Fruit fly (Drosophila melanogaster) whole organism, embryonic: Measurements from ENCODE around the gene SecS.

Experiments
- C15 ChIP-seq: fragments of 200-800 bp; sonication (Bioruptor generic); IDR thresholded peaks from 3 replicates; pipeline ENCODE4 v1.3.6; 2022; ENCODE audit warnings: missing biosample characterization, missing genetic modification characterization
- CG10654 ChIP-seq: fragments of 200-800 bp; sonication (Bioruptor generic); optimal IDR thresholded peaks from 2 replicates; lab custom pipeline; 2016; ENCODE audit warnings: missing biosample characterization, missing genetic modification characterization
- CG11085 ChIP-seq: fragments of 200-800 bp; sonication (Bioruptor generic); IDR thresholded peaks from 2 replicates; pipeline ENCODE4 v1.3.6; 2022; ENCODE audit warnings: missing biosample characterization, missing genetic modification characterization
- CG11093 ChIP-seq: fragments of 200-800 bp; sonication (Bioruptor generic); IDR thresholded peaks from 3 replicates; pipeline ENCODE4 v1.3.6; 2022; ENCODE audit warnings: missing biosample characterization, missing genetic modification characterization
- CG11456 ChIP-seq: fragments of 200-800 bp; sonication (Bioruptor generic); IDR thresholded peaks from 3 replicates; pipeline ENCODE4 v1.3.6; 2022; ENCODE audit warnings: missing biosample characterization, missing genetic modification characterization
- CG12236 ChIP-seq: fragments of 200-800 bp; sonication (Bioruptor generic); optimal IDR thresholded peaks from 2 replicates; lab custom pipeline; 2016; ENCODE audit warnings: missing biosample characterization, missing genetic modification characterization
- CG12744 ChIP-seq: fragments of 200-800 bp; sonication (Bioruptor generic); optimal IDR thresholded peaks from 2 replicates; lab custom pipeline; 2016; ENCODE audit warnings: missing biosample characterization, missing genetic modification characterization
- CG13287 ChIP-seq: fragments of 200-800 bp; sonication (Bioruptor generic); IDR thresholded peaks from 2 replicates; pipeline ENCODE4 v1.3.6; 2022; ENCODE audit warnings: missing biosample characterization, missing genetic modification characterization; ENCODE audit not compliant: partially characterized antibody
- CG15601 ChIP-seq: fragments of 200-800 bp; sonication (Bioruptor generic); optimal IDR thresholded peaks from 3 replicates; lab custom pipeline; 2019; ENCODE audit warnings: missing biosample characterization, mild to moderate bottlenecking, missing genetic modification characterization, moderate library complexity
- CG1832 ChIP-seq: fragments of 200-800 bp; sonication (Bioruptor generic); optimal IDR thresholded peaks from 2 replicates; lab custom pipeline; 2017; ENCODE audit warnings: missing biosample characterization, mild to moderate bottlenecking, missing genetic modification characterization, inconsistent platforms
- CG18476 ChIP-seq: fragments of 200-800 bp; sonication (Bioruptor generic); optimal IDR thresholded peaks from 2 replicates; lab custom pipeline; 2016; ENCODE audit warnings: missing biosample characterization, mild to moderate bottlenecking, missing genetic modification characterization
- CG2116 ChIP-seq: fragments of 200-800 bp; sonication (Bioruptor generic); optimal IDR thresholded peaks from 3 replicates; lab custom pipeline; 2018; ENCODE audit warnings: missing biosample characterization, mild to moderate bottlenecking, missing genetic modification characterization
- CG32767 ChIP-seq: fragments of 200-800 bp; sonication (Bioruptor generic); IDR thresholded peaks from 2 replicates; pipeline ENCODE4 v1.3.6; 2022; ENCODE audit warnings: missing biosample characterization, missing genetic modification characterization
- CG3847 ChIP-seq: fragments of 200-800 bp; sonication (Bioruptor generic); IDR thresholded peaks from 2 replicates; pipeline ENCODE4 v1.3.6; 2022; ENCODE audit warnings: missing biosample characterization, missing genetic modification characterization
- CG3995 ChIP-seq: fragments of 200-800 bp; sonication (Bioruptor generic); optimal IDR thresholded peaks from 3 replicates; lab custom pipeline; 2016; ENCODE audit warnings: missing biosample characterization, missing genetic modification characterization
- CG4360 ChIP-seq: fragments of 200-800 bp; sonication (Bioruptor generic); IDR thresholded peaks from 2 replicates; pipeline ENCODE4 v1.3.6; 2022; ENCODE audit warnings: missing biosample characterization, missing genetic modification characterization
- CG4820 ChIP-seq: fragments of 200-800 bp; sonication (Bioruptor generic); optimal IDR thresholded peaks from 3 replicates; lab custom pipeline; 2016; ENCODE audit warnings: missing biosample characterization, missing genetic modification characterization
- CG5953 ChIP-seq: fragments of 200-800 bp; sonication (Bioruptor generic); IDR thresholded peaks from 2 replicates; pipeline ENCODE4 v1.3.6; 2022; ENCODE audit warnings: missing biosample characterization, missing genetic modification characterization
- CG6254 ChIP-seq: fragments of 200-800 bp; sonication (Bioruptor generic); optimal IDR thresholded peaks from 3 replicates; lab custom pipeline; 2017; ENCODE audit warnings: mild to moderate bottlenecking, missing biosample characterization, missing genetic modification reagents, missing genetic modification characterization
- CG6854 ChIP-seq: fragments of 200-800 bp; sonication (Bioruptor generic); optimal IDR thresholded peaks from 3 replicates; lab custom pipeline; 2017; ENCODE audit warnings: missing biosample characterization, mild to moderate bottlenecking, missing genetic modification characterization
- CG7987 ChIP-seq: fragments of 200-800 bp; sonication (Bioruptor generic); optimal IDR thresholded peaks from 2 replicates; lab custom pipeline; 2018; ENCODE audit warnings: missing biosample characterization, mild to moderate bottlenecking, missing genetic modification characterization, moderate library complexity
- CG8765 ChIP-seq: fragments of 200-800 bp; sonication (Bioruptor generic); IDR thresholded peaks from 2 replicates; pipeline ENCODE4 v1.3.6; 2022; ENCODE audit warnings: missing biosample characterization, missing genetic modification characterization
- Ets65A ChIP-seq: fragments of 200-800 bp; sonication (Bioruptor generic); peaks from one replicate; lab custom pipeline; 2016; ENCODE audit warnings: missing biosample characterization, missing genetic modification characterization
- MBD-R2 ChIP-seq: fragments of 200-800 bp; sonication (Bioruptor generic); IDR thresholded peaks from 2 replicates; pipeline ENCODE4 v1.3.6; 2022; ENCODE audit warnings: missing biosample characterization, missing genetic modification characterization
- Mrtf ChIP-seq: fragments of 200-800 bp; sonication (Bioruptor generic); IDR thresholded peaks from 3 replicates; pipeline ENCODE4 v1.3.6; 2022; ENCODE audit warnings: missing biosample characterization, missing genetic modification characterization
- NC2α ChIP-seq: fragments of 200-800 bp; sonication (Bioruptor generic); optimal IDR thresholded peaks from 2 replicates; lab custom pipeline; 2016; ENCODE audit warnings: missing biosample characterization, missing genetic modification characterization
- NK7.1 ChIP-seq: fragments of 200-800 bp; sonication (Bioruptor generic); optimal IDR thresholded peaks from 3 replicates; lab custom pipeline; 2016; ENCODE audit warnings: missing biosample characterization, missing genetic modification characterization
- Opbp ChIP-seq: fragments of 200-800 bp; sonication (Bioruptor generic); IDR thresholded peaks from 3 replicates; pipeline ENCODE4 v1.3.6; 2022; ENCODE audit warnings: missing biosample characterization, missing genetic modification characterization; ENCODE audit not compliant: partially characterized antibody
- PHDP ChIP-seq: fragments of 200-800 bp; sonication (Bioruptor generic); optimal IDR thresholded peaks from 3 replicates; lab custom pipeline; 2018; ENCODE audit warnings: missing biosample characterization, mild to moderate bottlenecking, missing genetic modification characterization, moderate library complexity
- Ptx1 ChIP-seq: fragments of 200-800 bp; sonication (Bioruptor generic); IDR thresholded peaks from 2 replicates; pipeline ENCODE4 v1.3.6; 2022; ENCODE audit warnings: missing biosample characterization, missing genetic modification characterization
- Sin3A ChIP-seq: fragments of >200 bp; optimal IDR thresholded peaks from 2 replicates; lab custom pipeline; 2018
- Taf1 ChIP-seq: fragments of 200-800 bp; sonication (Bioruptor generic); IDR thresholded peaks from 2 replicates; pipeline ENCODE4 v1.3.6; 2022; ENCODE audit warnings: missing biosample characterization, missing genetic modification characterization
- YL-1 ChIP-seq: fragments of 200-800 bp; sonication (Bioruptor generic); optimal IDR thresholded peaks from 3 replicates; lab custom pipeline; 2017; ENCODE audit warnings: missing biosample characterization, mild to moderate bottlenecking, missing genetic modification characterization
- bbx ChIP-seq: fragments of 200-800 bp; sonication (Bioruptor generic); IDR thresholded peaks from 2 replicates; pipeline ENCODE4 v1.3.6; 2022; ENCODE audit warnings: missing biosample characterization, missing genetic modification characterization; ENCODE audit not compliant: partially characterized antibody
- bcd ChIP-seq: fragments of 200-800 bp; sonication (Bioruptor generic); optimal IDR thresholded peaks from 2 replicates; lab custom pipeline; 2017; ENCODE audit warnings: missing biosample characterization, mild to moderate bottlenecking, missing genetic modification characterization
- bsh ChIP-seq, 2 experiments: fragments of 200-800 bp; sonication (Bioruptor generic); optimal IDR thresholded peaks; 2 replicates each; lab custom pipeline; 2017 to 2018; ENCODE audit warnings: mild to moderate bottlenecking in 2 of 2, missing biosample characterization in 2 of 2, missing genetic modification characterization in 2 of 2, moderate library complexity in 1 of 2
- cas ChIP-seq: fragments of 200-800 bp; sonication (Bioruptor generic); IDR thresholded peaks from 2 replicates; pipeline ENCODE4 v1.3.6; 2022; ENCODE audit warnings: missing biosample characterization, missing genetic modification characterization
- chif ChIP-seq, 2 experiments: fragments of 200-800 bp; sonication (Bioruptor generic); optimal IDR thresholded peaks; 3 replicates each; lab custom pipeline; 2016; ENCODE audit warnings: missing biosample characterization in 2 of 2, missing genetic modification characterization in 2 of 2
- dimm ChIP-seq: fragments of 200-800 bp; sonication (Bioruptor generic); IDR thresholded peaks from 2 replicates; pipeline ENCODE4 v1.3.6; 2022; ENCODE audit warnings: missing biosample characterization, missing genetic modification characterization
- disco-r ChIP-seq: fragments of 200-800 bp; sonication (Bioruptor generic); optimal IDR thresholded peaks from 2 replicates; lab custom pipeline; 2016; ENCODE audit warnings: missing biosample characterization, missing genetic modification characterization
- fd64A ChIP-seq: fragments of 200-800 bp; sonication (Bioruptor generic); optimal IDR thresholded peaks from 3 replicates; lab custom pipeline; 2018; ENCODE audit warnings: missing biosample characterization, mild to moderate bottlenecking, missing genetic modification characterization
- inv ChIP-seq: fragments of 200-800 bp; sonication (Bioruptor generic); IDR thresholded peaks from 2 replicates; pipeline ENCODE4 v1.3.6; 2022; ENCODE audit warnings: missing biosample characterization, missing genetic modification characterization; ENCODE audit not compliant: partially characterized antibody
- jigr1 ChIP-seq: fragments of 200-800 bp; sonication (Bioruptor generic); IDR thresholded peaks from 3 replicates; pipeline ENCODE4 v1.3.6; 2022; ENCODE audit warnings: missing biosample characterization, missing genetic modification characterization
- klu ChIP-seq: fragments of 200-800 bp; sonication (Bioruptor generic); IDR thresholded peaks from 2 replicates; pipeline ENCODE4 v1.3.6; 2022; ENCODE audit warnings: missing biosample characterization, missing genetic modification characterization
- lilli ChIP-seq: fragments of 200-800 bp; sonication (Bioruptor generic); optimal IDR thresholded peaks from 3 replicates; lab custom pipeline; 2016; ENCODE audit warnings: missing biosample characterization, missing genetic modification characterization
- nerfin-2 ChIP-seq: fragments of 200-800 bp; sonication (Bioruptor generic); IDR thresholded peaks from 2 replicates; pipeline ENCODE4 v1.3.6; 2022; ENCODE audit warnings: missing biosample characterization, missing genetic modification characterization; ENCODE audit not compliant: partially characterized antibody
- nmo ChIP-seq: fragments of 200-800 bp; sonication (Bioruptor generic); optimal IDR thresholded peaks from 2 replicates; lab custom pipeline; 2018; ENCODE audit warnings: missing biosample characterization, mild to moderate bottlenecking, missing genetic modification characterization, moderate library complexity
- pb ChIP-seq: fragments of 200-800 bp; sonication (Bioruptor generic); optimal IDR thresholded peaks from 3 replicates; lab custom pipeline; 2016; ENCODE audit warnings: missing biosample characterization, missing genetic modification characterization
- pzg ChIP-seq: fragments of 200-800 bp; sonication (Bioruptor generic); optimal IDR thresholded peaks from 3 replicates; lab custom pipeline; 2018; ENCODE audit warnings: missing biosample characterization, mild to moderate bottlenecking, missing genetic modification characterization, moderate library complexity
- scrt ChIP-seq: fragments of 200-800 bp; sonication (Bioruptor generic); optimal IDR thresholded peaks from 2 replicates; lab custom pipeline; 2018; ENCODE audit warnings: missing biosample characterization, mild to moderate bottlenecking, missing genetic modification characterization, moderate library complexity
- slp2 ChIP-seq: fragments of 200-800 bp; sonication (Bioruptor generic); optimal IDR thresholded peaks from 2 replicates; lab custom pipeline; 2016; ENCODE audit warnings: missing biosample characterization, missing genetic modification characterization
- tna ChIP-seq: fragments of 200-800 bp; sonication (Bioruptor generic); IDR thresholded peaks from 2 replicates; pipeline ENCODE4 v1.3.6; 2022; ENCODE audit warnings: missing biosample characterization, missing genetic modification characterization; ENCODE audit not compliant: partially characterized antibody
- zfh2 ChIP-seq: fragments of 200-800 bp; sonication (Bioruptor generic); optimal IDR thresholded peaks from 2 replicates; lab custom pipeline; 2016; ENCODE audit warnings: missing biosample characterization, missing genetic modification characterization

Gene SecS

DNA sequence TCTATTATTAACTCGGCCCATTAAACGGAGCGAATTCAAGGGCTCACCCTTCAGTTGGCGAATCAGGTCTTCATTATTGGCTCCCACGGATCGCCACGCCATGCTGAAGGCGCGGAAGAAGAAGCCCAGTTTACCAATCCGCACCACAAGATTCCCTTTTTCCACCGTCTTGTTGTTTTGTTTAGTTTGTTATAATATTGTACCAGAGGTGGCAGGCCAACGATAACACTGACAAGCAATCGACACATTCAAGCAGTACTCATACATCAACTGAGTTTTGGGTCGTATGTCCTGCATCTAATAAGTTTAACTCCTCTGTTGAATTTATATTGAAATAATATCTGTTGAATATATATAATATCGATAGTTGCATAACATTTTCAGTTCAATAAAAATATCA, 47.2 kb upstream of the SecS start, which contains the start of gene Pcmt (continued):
- TF ChIP-seq pb (GFP tag; lab: Kevin White, UChicago) (no peak), CG6254 (GFP tag; lab: Kevin White, UChicago) (no peak), CG1832 (GFP tag; lab: Kevin White, UChicago) (no peak), Mrtf (GFP tag; lab: Robert Waterston, UW) (no peak), CG10654 (GFP tag; lab: Kevin White, UChicago) (no peak), PHDP (tag; lab: Kevin White, UChicago) (no peak), CG12744 (no peak), CG3995 (GFP tag; lab: Kevin White, UChicago) (no peak), bbx (no peak), zfh2 (no peak), disco-r (GFP tag; lab: Kevin White, UChicago) (no peak), klu (GFP tag; lab: Robert Waterston, UW) (no peak), scrt (GFP tag; lab: Kevin White, UChicago) (no peak), Ets65A (GFP tag; lab: Kevin White, UChicago) (no peak), CG5953 (GFP tag; lab: Robert Waterston, UW) (no peak), Sin3A (lab: Kevin White, UChicago) (no peak), slp2 (GFP tag; lab: Kevin White, UChicago) (no peak), CG11085 (GFP tag; lab: Robert Waterston, UW) (no peak), Opbp (GFP tag; lab: Robert Waterston, UW) (no peak; the same call in 2 of the 3 replicates), bcd (GFP tag; lab: Kevin White, UChicago) (no peak), tna (GFP tag; lab: Robert Waterston, UW) (no peak), dimm (GFP tag; lab: Robert Waterston, UW) (no peak), CG4820 (no peak), Taf1 (no peak), nerfin-2 (GFP tag; lab: Robert Waterston, UW) (no peak), CG6854 (GFP tag; lab: Kevin White, UChicago) (no peak), CG12236 (no peak), CG4360 (GFP tag; lab: Robert Waterston, UW) (no peak), CG3847 (no peak), Ptx1 (no peak), jigr1 (no peak), CG8765 (no peak), NK7.1 (no peak), YL-1 (GFP tag; lab: Kevin White, UChicago) (no peak), fd64A (GFP tag; lab: Kevin White, UChicago) (no peak), C15 (GFP tag; lab: Robert Waterston, UW) (no peak), chif (GFP tag; optimal IDR thresholded peaks at IDR 0.05; lab: Kevin White, UChicago) (no peak), bsh (GFP tag; optimal IDR thresholded peaks at IDR 0.05; lab: Kevin White, UChicago) (no peak), cas (GFP tag; lab: Robert Waterston, UW) (no peak), CG11093 (GFP tag; lab: Robert Waterston, UW) (no peak), MBD-R2 (GFP tag; lab: Robert Waterston, UW) (peak; percentile 82), nmo (GFP tag; lab: Kevin White, UChicago) (no peak), NC2α (GFP tag; lab: Kevin White, UChicago) (no peak), pzg (peak; percentile 31), CG7987 (GFP tag; lab: Kevin White, UChicago) (no peak), CG2116 (GFP tag; lab: Kevin White, UChicago) (no peak), CG18476 (GFP tag; lab: Kevin White, UChicago) (no peak), CG11456 (GFP tag; lab: Robert Waterston, UW) (no peak), CG13287 (GFP tag; lab: Robert Waterston, UW) (peak; percentile 25; the same call in 1 of the 2 replicates), lilli (no peak), inv (no peak), CG15601 (tag; lab: Kevin White, UChicago) (no peak), CG32767 (no peak)
